Fruit fly (Drosophila melanogaster): ENCODE results near the gene CG7329.

dm6 chr2L:10643671-10644070, 5.4 kb upstream of the CG7329 start, which contains the start of gene CG18284:
- TF ChIP-seq CG8159 (tag; optimal IDR thresholded peaks at IDR 0.05): no peak
- no peak for TF ChIP-seq CG32121 (GFP tag; IDR thresholded peaks at IDR 0.05)
- TF ChIP-seq Ets98B (GFP tag; IDR thresholded peaks at IDR 0.05): no peak
- TF ChIP-seq EcR (GFP tag; optimal IDR thresholded peaks at IDR 0.05): no peak
- no peak for TF ChIP-seq CG17806 (tag; optimal IDR thresholded peaks at IDR 0.05)
- TF ChIP-seq gl (tag; optimal IDR thresholded peaks at IDR 0.05): no peak
- no peak for TF ChIP-seq Pif1A (GFP tag; optimal IDR thresholded peaks at IDR 0.05)
- TF ChIP-seq CG9948 (tag; optimal IDR thresholded peaks at IDR 0.05): no peak
- TF ChIP-seq D1 (tag; optimal IDR thresholded peaks at IDR 0.05): no peak
- no peak for TF ChIP-seq Snoo (tag; optimal IDR thresholded peaks at IDR 0.05)
- TF ChIP-seq CG8301 (tag; optimal IDR thresholded peaks at IDR 0.05): no peak
- TF ChIP-seq CG34367 (tag; optimal IDR thresholded peaks at IDR 0.05): no peak
- no peak for TF ChIP-seq CG14655 (GFP tag; optimal IDR thresholded peaks at IDR 0.05)
- TF ChIP-seq CG10348 (GFP tag; IDR thresholded peaks at IDR 0.05): no peak
